Fruit fly (Drosophila melanogaster) whole organism, embryonic: ENCODE measurements around the gene ATPsyngamma.

ENCODE experiments used
- Ada2b ChIP-seq: fragments of 200-800 bp; sonication (Bioruptor generic); IDR thresholded peaks from 2 replicates; pipeline ENCODE4 v1.3.6; 2022; ENCODE audit warnings: missing biosample characterization, missing genetic modification characterization
- Bgb ChIP-seq: fragments of 200-800 bp; sonication (Bioruptor generic); IDR thresholded peaks from 2 replicates; pipeline ENCODE4 v1.3.6; 2022; ENCODE audit warnings: missing biosample characterization, missing genetic modification characterization; ENCODE audit not compliant: partially characterized antibody
- CG10209 ChIP-seq: fragments of 200-800 bp; sonication (Bioruptor generic); optimal IDR thresholded peaks from 3 replicates; lab custom pipeline; 2017; ENCODE audit warnings: missing biosample characterization, mild to moderate bottlenecking, missing genetic modification characterization, missing genetic modification reagents
- CG10979 ChIP-seq: fragments of 200-800 bp; sonication (Bioruptor generic); optimal IDR thresholded peaks from 2 replicates; lab custom pipeline; 2018; ENCODE audit warnings: missing biosample characterization, mild to moderate bottlenecking, missing genetic modification characterization, moderate library complexity
- CG13624 ChIP-seq: fragments of 200-800 bp; sonication (Bioruptor generic); optimal IDR thresholded peaks from 2 replicates; lab custom pipeline; 2016; ENCODE audit warnings: missing biosample characterization, missing genetic modification characterization
- CG15479 ChIP-seq: fragments of 200-800 bp; sonication (Bioruptor generic); optimal IDR thresholded peaks from 3 replicates; lab custom pipeline; 2019; ENCODE audit warnings: missing biosample characterization, mild to moderate bottlenecking, missing genetic modification characterization, moderate library complexity
- CG17328 ChIP-seq: fragments of 200-800 bp; sonication (Bioruptor generic); IDR thresholded peaks from 2 replicates; pipeline ENCODE4 v1.3.6; 2022; ENCODE audit warnings: missing biosample characterization, missing genetic modification characterization
- CG17361 ChIP-seq: fragments of 200-800 bp; sonication (Bioruptor generic); IDR thresholded peaks from 3 replicates; pipeline ENCODE4 v1.3.6; 2022; ENCODE audit warnings: missing biosample characterization, missing genetic modification characterization
- CG18011 ChIP-seq: fragments of 200-800 bp; sonication (Bioruptor generic); optimal IDR thresholded peaks from 2 replicates; lab custom pipeline; 2017; ENCODE audit warnings: missing biosample characterization, missing genetic modification characterization, mild to moderate bottlenecking, moderate library complexity, missing genotype
- CG18764 ChIP-seq: fragments of 200-800 bp; sonication (Bioruptor generic); optimal IDR thresholded peaks from 3 replicates; lab custom pipeline; 2016; ENCODE audit warnings: missing biosample characterization, missing genetic modification characterization
- CG2120 ChIP-seq: fragments of 200-800 bp; sonication (Bioruptor generic); optimal IDR thresholded peaks from 3 replicates; lab custom pipeline; 2016; ENCODE audit warnings: missing biosample characterization, missing genetic modification characterization
- CG30403 ChIP-seq: fragments of 200-800 bp; sonication (Bioruptor generic); optimal IDR thresholded peaks from 3 replicates; lab custom pipeline; 2016; ENCODE audit warnings: missing biosample characterization, missing genetic modification characterization
- CG31388 ChIP-seq: fragments of 200-800 bp; sonication (Bioruptor generic); optimal IDR thresholded peaks from 2 replicates; lab custom pipeline; 2016; ENCODE audit warnings: missing biosample characterization, missing genetic modification characterization
- CG34422 ChIP-seq: fragments of 200-800 bp; sonication (Bioruptor generic); IDR thresholded peaks from 3 replicates; pipeline ENCODE4 v1.3.6; 2022; ENCODE audit warnings: missing biosample characterization, missing genetic modification characterization
- CG3847 ChIP-seq: fragments of 200-800 bp; sonication (Bioruptor generic); IDR thresholded peaks from 2 replicates; pipeline ENCODE4 v1.3.6; 2022; ENCODE audit warnings: missing biosample characterization, missing genetic modification characterization
- CG42726 ChIP-seq: fragments of 200-800 bp; sonication (Bioruptor generic); IDR thresholded peaks from 2 replicates; pipeline ENCODE4 v1.3.6; 2022; ENCODE audit warnings: missing biosample characterization, missing genetic modification characterization; ENCODE audit not compliant: partially characterized antibody
- CG43689 ChIP-seq: fragments of 200-800 bp; sonication (Bioruptor generic); IDR thresholded peaks from 2 replicates; pipeline ENCODE4 v1.3.6; 2022; ENCODE audit warnings: missing biosample characterization, missing genetic modification characterization
- CG4617 ChIP-seq: fragments of 200-800 bp; sonication (Bioruptor generic); optimal IDR thresholded peaks from 3 replicates; lab custom pipeline; 2016; ENCODE audit warnings: missing biosample characterization, missing genetic modification characterization, borderline replicate concordance
- CG4854 ChIP-seq: fragments of 200-800 bp; sonication (Bioruptor generic); optimal IDR thresholded peaks from 2 replicates; lab custom pipeline; 2016; ENCODE audit warnings: missing biosample characterization, missing genetic modification characterization, inconsistent platforms
- CG6683 ChIP-seq: fragments of 200-800 bp; sonication (Bioruptor generic); optimal IDR thresholded peaks from 2 replicates; lab custom pipeline; 2017; ENCODE audit warnings: missing biosample characterization, mild to moderate bottlenecking, missing genetic modification characterization, missing genetic modification reagents
- CG6791 ChIP-seq: fragments of 200-800 bp; sonication (Bioruptor generic); IDR thresholded peaks from 3 replicates; pipeline ENCODE4 v1.3.6; 2022; ENCODE audit warnings: missing biosample characterization, missing genetic modification characterization; ENCODE audit not compliant: partially characterized antibody
- CG7987 ChIP-seq: fragments of 200-800 bp; sonication (Bioruptor generic); optimal IDR thresholded peaks from 2 replicates; lab custom pipeline; 2018; ENCODE audit warnings: missing biosample characterization, mild to moderate bottlenecking, missing genetic modification characterization, moderate library complexity
- CG9727 ChIP-seq: fragments of 200-800 bp; sonication (Bioruptor generic); optimal IDR thresholded peaks from 3 replicates; lab custom pipeline; 2017; ENCODE audit warnings: missing biosample characterization, mild to moderate bottlenecking, missing genetic modification characterization
- Dek ChIP-seq: fragments of 200-800 bp; sonication (Bioruptor generic); optimal IDR thresholded peaks from 3 replicates; lab custom pipeline; 2019; ENCODE audit warnings: missing biosample characterization, mild to moderate bottlenecking, missing genetic modification characterization, moderate library complexity
- Dp ChIP-seq: fragments of 200-800 bp; sonication (Bioruptor generic); optimal IDR thresholded peaks from 2 replicates; lab custom pipeline; 2018; ENCODE audit warnings: missing biosample characterization, mild to moderate bottlenecking, missing genetic modification characterization, moderate library complexity
- Gsc ChIP-seq: fragments of 200-800 bp; sonication (Bioruptor generic); IDR thresholded peaks from 2 replicates; pipeline ENCODE4 v1.3.6; 2022; ENCODE audit warnings: missing biosample characterization, missing genetic modification characterization
- Gug ChIP-seq: fragments of 200-800 bp; sonication (Bioruptor generic); IDR thresholded peaks from 4 replicates; pipeline ENCODE4 v1.3.6; 2022; ENCODE audit warnings: missing biosample characterization, missing genetic modification characterization
- Pdp1 ChIP-seq, 2 experiments: fragments of 200-800 bp; sonication (Bioruptor generic); optimal IDR thresholded peaks; 3 replicates each; lab custom pipeline; 2016; ENCODE audit warnings: missing biosample characterization in 2 of 2, missing genetic modification characterization in 2 of 2, mild to moderate bottlenecking in 1 of 2, moderate library complexity in 1 of 2
- Ptx1 ChIP-seq: fragments of 200-800 bp; sonication (Bioruptor generic); IDR thresholded peaks from 2 replicates; pipeline ENCODE4 v1.3.6; 2022; ENCODE audit warnings: missing biosample characterization, missing genetic modification characterization
- Scr ChIP-seq: fragments of 200-800 bp; sonication (Bioruptor generic); IDR thresholded peaks from 2 replicates; pipeline ENCODE4 v1.3.6; 2022; ENCODE audit warnings: missing biosample characterization, missing genetic modification characterization; ENCODE audit not compliant: partially characterized antibody
- Xbp1 ChIP-seq: fragments of 200-800 bp; sonication (Bioruptor generic); optimal IDR thresholded peaks from 3 replicates; lab custom pipeline; 2016; ENCODE audit warnings: missing biosample characterization, mild to moderate bottlenecking, missing genetic modification characterization
- ato ChIP-seq: fragments of 200-800 bp; sonication (Bioruptor generic); IDR thresholded peaks from 2 replicates; pipeline ENCODE4 v1.3.6; 2022; ENCODE audit warnings: missing biosample characterization, missing genetic modification characterization; ENCODE audit not compliant: partially characterized antibody
- bbx ChIP-seq: fragments of 200-800 bp; sonication (Bioruptor generic); IDR thresholded peaks from 2 replicates; pipeline ENCODE4 v1.3.6; 2022; ENCODE audit warnings: missing biosample characterization, missing genetic modification characterization; ENCODE audit not compliant: partially characterized antibody
- bigmax ChIP-seq: fragments of 200-800 bp; sonication (Bioruptor generic); optimal IDR thresholded peaks from 2 replicates; lab custom pipeline; 2018; ENCODE audit warnings: missing biosample characterization, mild to moderate bottlenecking, missing genetic modification characterization
- caup ChIP-seq: fragments of 200-800 bp; sonication (Bioruptor generic); optimal IDR thresholded peaks from 3 replicates; lab custom pipeline; 2017; ENCODE audit warnings: missing biosample characterization, mild to moderate bottlenecking, missing genetic modification characterization, moderate library complexity; ENCODE audit not compliant: severe bottlenecking
- crc ChIP-seq: fragments of 200-800 bp; sonication (Bioruptor generic); optimal IDR thresholded peaks from 2 replicates; lab custom pipeline; 2016; ENCODE audit warnings: missing biosample characterization, missing genetic modification characterization
- dm ChIP-seq: fragments of 200-800 bp; sonication (Bioruptor generic); optimal IDR thresholded peaks from 3 replicates; lab custom pipeline; 2016; ENCODE audit warnings: missing biosample characterization, missing genetic modification characterization
- grau ChIP-seq: fragments of 200-800 bp; optimal IDR thresholded peaks from 3 replicates; lab custom pipeline; 2019; ENCODE audit warnings: missing biosample characterization, mild to moderate bottlenecking, missing genetic modification characterization, moderate library complexity
- inv ChIP-seq: fragments of 200-800 bp; sonication (Bioruptor generic); IDR thresholded peaks from 2 replicates; pipeline ENCODE4 v1.3.6; 2022; ENCODE audit warnings: missing biosample characterization, missing genetic modification characterization; ENCODE audit not compliant: partially characterized antibody
- lmd ChIP-seq: fragments of 200-800 bp; sonication (Bioruptor generic); IDR thresholded peaks from 2 replicates; pipeline ENCODE4 v1.3.6; 2022; ENCODE audit warnings: missing biosample characterization, missing genetic modification characterization
- row ChIP-seq: fragments of 200-800 bp; sonication (Bioruptor generic); IDR thresholded peaks from 3 replicates; pipeline ENCODE4 v1.3.6; 2022; ENCODE audit warnings: missing biosample characterization, missing genetic modification characterization
- sens ChIP-seq: fragments of 200-800 bp; sonication (Bioruptor generic); peaks from one replicate; lab custom pipeline; 2016; ENCODE audit warnings: missing biosample characterization, missing genetic modification characterization
- sisA ChIP-seq: fragments of 200-800 bp; sonication (Bioruptor generic); IDR thresholded peaks from 2 replicates; pipeline ENCODE4 v1.3.6; 2022; ENCODE audit warnings: missing biosample characterization, missing genetic modification characterization
- tin ChIP-seq: fragments of 200-800 bp; sonication (Bioruptor generic); optimal IDR thresholded peaks from 3 replicates; lab custom pipeline; 2016; ENCODE audit warnings: missing biosample characterization, missing genetic modification characterization
- tna ChIP-seq: fragments of 200-800 bp; sonication (Bioruptor generic); IDR thresholded peaks from 2 replicates; pipeline ENCODE4 v1.3.6; 2022; ENCODE audit warnings: missing biosample characterization, missing genetic modification characterization; ENCODE audit not compliant: partially characterized antibody
- vnd ChIP-seq: fragments of 200-800 bp; sonication (Bioruptor generic); IDR thresholded peaks from 3 replicates; pipeline ENCODE4 v1.3.6; 2022; ENCODE audit warnings: missing biosample characterization, missing genetic modification characterization; ENCODE audit not compliant: partially characterized antibody
- zfh2 ChIP-seq: fragments of 200-800 bp; sonication (Bioruptor generic); optimal IDR thresholded peaks from 2 replicates; lab custom pipeline; 2016; ENCODE audit warnings: missing biosample characterization, missing genetic modification characterization

ATPsyngamma gene

DNA sequence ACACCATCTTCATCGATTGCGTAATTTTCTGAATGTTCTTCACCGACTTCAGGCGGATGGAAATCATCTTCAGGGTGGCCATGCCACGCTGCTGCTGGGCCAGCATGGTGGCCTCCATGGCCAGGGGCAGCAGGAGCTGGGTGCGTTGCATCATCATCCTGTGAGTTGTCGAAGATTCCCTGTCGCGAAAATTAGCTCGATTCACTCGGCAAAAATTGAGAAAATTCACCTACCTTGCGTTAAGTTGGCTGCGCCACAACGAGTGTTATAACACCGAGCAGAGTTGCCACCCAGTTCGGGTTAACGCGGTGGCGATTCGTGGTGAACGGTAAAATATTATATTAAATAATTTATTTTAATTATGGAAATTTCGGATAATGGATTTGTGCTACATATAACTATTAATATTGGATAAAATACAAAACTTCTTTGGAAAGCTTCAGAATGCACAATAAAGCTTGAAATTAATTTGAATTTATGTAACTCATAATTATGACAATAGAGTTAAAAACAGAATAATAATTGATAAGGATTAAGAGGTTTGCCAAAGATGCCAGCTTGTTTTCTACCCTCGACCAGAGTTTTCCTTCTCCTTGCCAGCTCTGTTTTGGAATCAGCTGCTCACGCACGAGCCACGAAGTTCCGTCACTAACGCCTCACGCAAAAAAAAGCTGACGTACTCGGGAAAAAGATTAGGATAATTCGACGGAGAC is at the start of gene ATPsyngamma, which contains the start of gene yata (continued):
- TF ChIP-seq inv (peak; percentile 75), sisA (GFP tag; lab: Robert Waterston, UW) (0 out of 2 replicates have a peak, but pooled peaks have one; percentile 28), Dek (tag; lab: Kevin White, UChicago) (peak; percentile 41), CG13624 (GFP tag; lab: Kevin White, UChicago) (peak; percentile 19), CG34422 (GFP tag; lab: Robert Waterston, UW) (0 out of 3 replicates have a peak, but pooled peaks have one; percentile 12), lmd (GFP tag; lab: Robert Waterston, UW) (peak; percentile 39; the same call in 1 of the 2 replicates), ato (GFP tag; lab: Robert Waterston, UW) (peak; percentile 55), grau (tag; lab: Kevin White, UChicago) (peak; percentile 49), bbx (GFP tag; lab: Robert Waterston, UW) (peak; percentile 81), CG10209 (GFP tag; lab: Kevin White, UChicago) (peak; percentile 37), dm (GFP tag; lab: Kevin White, UChicago) (no peak), CG7987 (GFP tag; lab: Kevin White, UChicago) (peak; percentile 35), vnd (peak; percentile 62; the same call in 2 of the 3 replicates), Gsc (GFP tag; lab: Robert Waterston, UW) (no peak), CG4617 (GFP tag; lab: Kevin White, UChicago) (peak; percentile 25), Gug (peak; percentile 45; the same call in 1 of the 4 replicates), CG17361 (no peak; the same call in 2 of the 3 replicates), bigmax (GFP tag; lab: Kevin White, UChicago) (no peak), crc (no peak), Xbp1 (GFP tag; lab: Kevin White, UChicago) (peak; percentile 14), CG30403 (GFP tag; lab: Kevin White, UChicago) (peak; percentile 9), caup (GFP tag; lab: Kevin White, UChicago) (peak; percentile 20), Scr (GFP tag; lab: Robert Waterston, UW) (peak; percentile 78), tna (GFP tag; lab: Robert Waterston, UW) (peak; percentile 46; the same call in 1 of the 2 replicates), CG2120 (GFP tag; lab: Kevin White, UChicago) (peak; percentile 21), CG10979 (tag; lab: Kevin White, UChicago) (peak; percentile 18), Pdp1 (GFP tag; optimal IDR thresholded peaks at IDR 0.05; lab: Kevin White, UChicago) (peak in 1 of 2 experiments; percentile 99), row (GFP tag; lab: Robert Waterston, UW) (peak; percentile 86), Bgb (peak; percentile 77), tin (GFP tag; lab: Kevin White, UChicago) (peak; percentile 31), Dp (peak; percentile 8), Ptx1 (GFP tag; lab: Robert Waterston, UW) (peak; percentile 47), CG18764 (peak; percentile 2), CG6683 (no peak), CG4854 (GFP tag; lab: Kevin White, UChicago) (no peak), CG6791 (peak; percentile 79), CG3847 (peak; percentile 59; the same call in 1 of the 2 replicates), CG42726 (GFP tag; lab: Robert Waterston, UW) (peak; percentile 16; the same call in 1 of the 2 replicates), sens (peak; percentile 74), CG31388 (GFP tag; lab: Kevin White, UChicago) (peak; percentile 4), zfh2 (peak; percentile 10), CG9727 (GFP tag; lab: Kevin White, UChicago) (peak; percentile 28), Ada2b (GFP tag; lab: Robert Waterston, UW) (no peak), CG43689 (GFP tag; lab: Robert Waterston, UW) (no peak), CG15479 (peak; percentile 11), CG17328 (no peak), CG18011 (GFP tag; lab: Kevin White, UChicago) (peak; percentile 84)
